Worm (Caenorhabditis elegans): ENCODE measurements around the gene rfc-2.

DNA sequence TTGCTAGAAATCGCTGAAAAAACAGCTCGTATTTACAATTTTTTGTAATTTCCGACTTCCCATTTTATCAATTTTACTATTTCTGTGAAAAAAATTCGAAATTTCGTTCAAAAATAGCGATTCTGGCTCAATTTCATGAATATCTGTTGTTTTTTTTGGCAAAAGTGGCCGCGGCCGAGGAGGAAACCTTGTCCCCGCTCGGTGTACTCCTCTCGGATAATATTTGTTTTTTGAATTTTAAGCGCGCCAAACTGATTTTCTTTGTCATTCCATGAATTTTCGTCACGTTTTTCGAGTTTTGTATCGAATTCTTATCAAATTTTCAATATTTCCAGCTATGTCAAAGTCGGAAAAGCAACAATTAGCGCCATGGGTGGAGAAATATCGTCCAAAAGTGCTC lies at the start of gene rfc-2:
- TF ChIP-seq nfya-2 (GFP tag; IDR thresholded peaks at IDR 0.05) (no peak), chd-7 (tag; optimal IDR thresholded peaks at IDR 0.05) (no peak), hlh-26 (GFP tag; conservative IDR thresholded peaks at IDR 0.05) (no peak), unc-62 (GFP tag; optimal IDR thresholded peaks at IDR 0.05) (no peak), ztf-6 (GFP tag; IDR thresholded peaks at IDR 0.05) (no peak)

Data from whole organism, young adult.